Worm (Caenorhabditis elegans): ENCODE data around the gene ccd-5.

Gene ccd-5

DNA sequence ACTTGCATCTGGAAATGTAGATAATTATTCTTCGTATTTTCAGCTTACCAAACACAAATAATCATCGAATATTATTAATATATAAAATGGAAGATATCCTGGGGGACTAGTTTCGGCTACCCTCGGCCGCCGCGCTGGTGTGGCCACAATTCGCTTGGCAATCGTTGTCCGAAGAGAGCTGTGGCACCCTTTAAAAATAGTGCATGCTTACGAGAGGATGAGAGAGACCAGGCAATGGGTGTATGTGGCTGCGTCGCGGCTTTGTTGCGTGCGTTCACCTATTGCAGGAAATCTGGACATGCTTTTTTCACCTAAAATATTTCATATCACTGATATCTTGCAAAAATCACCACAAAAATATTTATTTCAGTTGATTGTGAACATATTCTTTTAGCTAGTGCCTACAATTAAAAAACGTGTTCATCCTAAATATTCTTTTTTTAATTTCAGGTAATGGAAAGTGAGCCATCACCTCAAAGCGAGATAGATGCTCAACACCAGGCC, at the start of gene ccd-5, which contains the start of gene F52H2.1:
TSS of gene ccd-5 (minus strand) at position 8 of the 504 bp plus-strand sequence.
TSS of gene F52H2.1 (plus strand) at position 454 of the 504 bp plus-strand sequence.
- no peak for TF ChIP-seq nhr-12 (tag; optimal IDR thresholded peaks at IDR 0.05)
- TF ChIP-seq unc-62 (GFP tag; optimal IDR thresholded peaks at IDR 0.05) = no peak
- no peak for TF ChIP-seq jun-1 (tag; optimal IDR thresholded peaks at IDR 0.05)
- no peak for TF ChIP-seq nhr-23 (tag; optimal IDR thresholded peaks at IDR 0.05)
- TF ChIP-seq hmg-11 (tag; optimal IDR thresholded peaks at IDR 0.05) = peak; percentile 66
- TF ChIP-seq mdl-1 (tag; optimal IDR thresholded peaks at IDR 0.05) = no peak
- no peak for TF ChIP-seq lsy-12 (tag; optimal IDR thresholded peaks at IDR 0.05)
- TF ChIP-seq mml-1 (tag; optimal IDR thresholded peaks at IDR 0.05) = no peak
- TF ChIP-seq nhr-11 (tag; optimal IDR thresholded peaks at IDR 0.05) = no peak
- peak; percentile 58 for TF ChIP-seq nfya-1 (tag; optimal IDR thresholded peaks at IDR 0.05; ENCODE audit: insufficient read depth)
- no peak for TF ChIP-seq snpc-4 (tag; optimal IDR thresholded peaks at IDR 0.05)
- TF ChIP-seq ceh-28 (tag; optimal IDR thresholded peaks at IDR 0.05) = no peak
- TF ChIP-seq tbx-2 (tag; optimal IDR thresholded peaks at IDR 0.05) = no peak
- peak; percentile 60 for TF ChIP-seq lin-39 (tag; optimal IDR thresholded peaks at IDR 0.05)
- no peak for TF ChIP-seq elt-2 (tag; optimal IDR thresholded peaks at IDR 0.05)
- TF ChIP-seq elt-3 (tag; optimal IDR thresholded peaks at IDR 0.05) = no peak
- no peak for TF ChIP-seq unc-39 (tag; optimal IDR thresholded peaks at IDR 0.05)
- no peak for TF ChIP-seq ceh-82 (tag; optimal IDR thresholded peaks at IDR 0.05)
- TF ChIP-seq lin-15B (tag; optimal IDR thresholded peaks at IDR 0.05) = no peak
- no peak for TF ChIP-seq zag-1 (tag; optimal IDR thresholded peaks at IDR 0.05)
- no peak for TF ChIP-seq ZK546.5 (tag; optimal IDR thresholded peaks at IDR 0.05)
- TF ChIP-seq nhr-25 (tag; optimal IDR thresholded peaks at IDR 0.05) = no peak
- no peak for TF ChIP-seq nhr-76 (tag; optimal IDR thresholded peaks at IDR 0.05)
- TF ChIP-seq fkh-10 (GFP tag; optimal IDR thresholded peaks at IDR 0.05) = no peak
- TF ChIP-seq elt-1 (tag; optimal IDR thresholded peaks at IDR 0.05) = no peak
- no peak for TF ChIP-seq skn-1 (tag; optimal IDR thresholded peaks at IDR 0.05)

DNA sequence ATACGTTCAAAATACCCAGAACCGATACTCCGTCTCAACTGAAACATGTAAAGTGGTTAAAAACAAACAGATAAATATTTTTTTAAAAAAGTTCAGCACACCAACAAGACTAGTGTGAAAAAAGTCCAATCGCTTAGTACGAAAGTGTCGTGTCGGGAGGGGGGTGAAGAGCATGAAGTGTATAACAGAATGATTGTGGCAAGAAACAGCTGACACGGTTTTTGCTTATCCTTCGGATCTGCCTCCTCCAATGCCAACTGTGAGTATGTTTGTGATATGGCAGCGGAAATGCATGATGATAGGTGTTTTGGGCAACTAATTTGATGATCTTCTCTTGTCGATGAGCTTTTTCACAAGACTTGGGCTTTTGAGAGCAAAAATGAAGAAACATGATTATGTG, 47.8 kb upstream of the ccd-5 start:
- no peak for TF ChIP-seq egl-5 (tag; optimal IDR thresholded peaks at IDR 0.05)
- TF ChIP-seq lin-39 (tag; optimal IDR thresholded peaks at IDR 0.05) = peak; percentile 30

ce11 chrX:2615626-2616025, 43.2 kb upstream of the ccd-5 start, which contains the start of gene T03G6.3:
TSS of gene T03G6.3 (minus strand) at chrX:2615726.
- TF ChIP-seq elt-1 (tag; optimal IDR thresholded peaks at IDR 0.05) (no peak), zag-1 (tag; optimal IDR thresholded peaks at IDR 0.05) (no peak), snpc-4 (tag; optimal IDR thresholded peaks at IDR 0.05) (no peak), fkh-10 (GFP tag; optimal IDR thresholded peaks at IDR 0.05) (no peak), jun-1 (tag; optimal IDR thresholded peaks at IDR 0.05) (no peak), tbx-2 (tag; optimal IDR thresholded peaks at IDR 0.05) (no peak), pqm-1 (tag; optimal IDR thresholded peaks at IDR 0.05) (no peak), daf-12 (tag; optimal IDR thresholded peaks at IDR 0.05) (no peak), fkh-2 (tag; optimal IDR thresholded peaks at IDR 0.05) (no peak), nhr-12 (tag; optimal IDR thresholded peaks at IDR 0.05) (no peak), elt-3 (tag; optimal IDR thresholded peaks at IDR 0.05) (no peak), ceh-28 (tag; optimal IDR thresholded peaks at IDR 0.05) (no peak), ZK546.5 (tag; optimal IDR thresholded peaks at IDR 0.05) (no peak), ztf-11 (tag; optimal IDR thresholded peaks at IDR 0.05) (no peak)

ce11 chrX:2614158-2614557, 41.7 kb upstream of the ccd-5 start:
- TF ChIP-seq lin-39 (tag; optimal IDR thresholded peaks at IDR 0.05) (no peak), tbx-2 (tag; optimal IDR thresholded peaks at IDR 0.05) (no peak), ceh-28 (tag; optimal IDR thresholded peaks at IDR 0.05) (no peak)

ce11 chrX:2613077-2613476, 40.6 kb upstream of the ccd-5 start:
- TF ChIP-seq pha-4 (tag; optimal IDR thresholded peaks at IDR 0.05) (peak; percentile 81), egl-27 (tag; optimal IDR thresholded peaks at IDR 0.05) (no peak), fkh-10 (GFP tag; optimal IDR thresholded peaks at IDR 0.05) (no peak), elt-2 (tag; optimal IDR thresholded peaks at IDR 0.05) (peak; percentile 59), nhr-67 (tag; optimal IDR thresholded peaks at IDR 0.05) (no peak), sea-2 (GFP tag; optimal IDR thresholded peaks at IDR 0.05) (no peak), fkh-2 (tag; optimal IDR thresholded peaks at IDR 0.05) (no peak), hmg-11 (tag; optimal IDR thresholded peaks at IDR 0.05) (peak; percentile 79), lsy-12 (tag; optimal IDR thresholded peaks at IDR 0.05) (peak; percentile 34), ceh-82 (tag; optimal IDR thresholded peaks at IDR 0.05) (peak; percentile 17), nhr-76 (tag; optimal IDR thresholded peaks at IDR 0.05) (no peak), nhr-23 (tag; optimal IDR thresholded peaks at IDR 0.05) (peak; percentile 65), ztf-4 (tag; optimal IDR thresholded peaks at IDR 0.05) (no peak), unc-39 (tag; optimal IDR thresholded peaks at IDR 0.05) (no peak), fos-1 (tag; optimal IDR thresholded peaks at IDR 0.05) (no peak), mdl-1 (tag; optimal IDR thresholded peaks at IDR 0.05) (no peak), pqm-1 (tag; optimal IDR thresholded peaks at IDR 0.05) (peak; percentile 47), eor-1 (tag; optimal IDR thresholded peaks at IDR 0.05) (no peak), zag-1 (tag; optimal IDR thresholded peaks at IDR 0.05) (no peak), skn-1 (tag; optimal IDR thresholded peaks at IDR 0.05) (no peak), ama-1 (optimal IDR thresholded peaks at IDR 0.05) (no peak), nhr-43 (tag; optimal IDR thresholded peaks at IDR 0.05; ENCODE audit: poor library complexity, severe bottlenecking) (peak; percentile 84), ceh-9 (tag; optimal IDR thresholded peaks at IDR 0.05) (no peak), elt-1 (tag; optimal IDR thresholded peaks at IDR 0.05) (peak; percentile 26), elt-3 (tag; optimal IDR thresholded peaks at IDR 0.05) (no peak), ztf-11 (tag; optimal IDR thresholded peaks at IDR 0.05) (no peak), egl-5 (tag; optimal IDR thresholded peaks at IDR 0.05) (peak; percentile 5), ceh-16 (tag; optimal IDR thresholded peaks at IDR 0.05) (peak; percentile 17), ZK546.5 (tag; optimal IDR thresholded peaks at IDR 0.05) (no peak)

Measured in whole organism, L3 larva.